Worm (Caenorhabditis elegans): ENCODE results near the gene C44C10.9.

ce11 chrX:11710229-11710628 lies 6.1 kb downstream of the C44C10.9 start, which contains the start of gene C44C10.11:
- no peak for TF ChIP-seq ama-1 (optimal IDR thresholded peaks at IDR 0.05)
- no peak for TF ChIP-seq flt-1 (GFP tag; IDR thresholded peaks at IDR 0.05)
- TF ChIP-seq pes-1 (GFP tag; IDR thresholded peaks at IDR 0.05) = no peak
- no peak for TF ChIP-seq F13C5.2 (tag; optimal IDR thresholded peaks at IDR 0.05)
- TF ChIP-seq scrt-1 (GFP tag; IDR thresholded peaks at IDR 0.05) = no peak
- TF ChIP-seq hnd-1 (tag; optimal IDR thresholded peaks at IDR 0.05) = no peak
- no peak for TF ChIP-seq sea-1 (GFP tag; conservative IDR thresholded peaks at IDR 0.05)
- TF ChIP-seq B0310.2 (tag; optimal IDR thresholded peaks at IDR 0.05) = no peak
- TF ChIP-seq aly-1 (tag; optimal IDR thresholded peaks at IDR 0.05) = no peak

Measured in whole organism, early embryonic.